Fruit fly (Drosophila melanogaster): ENCODE data around the gene CG15317.
A peak's percentile ranks its signal among the peaks of the same experiment; 100 is the strongest.

The CG15317 gene

DNA sequence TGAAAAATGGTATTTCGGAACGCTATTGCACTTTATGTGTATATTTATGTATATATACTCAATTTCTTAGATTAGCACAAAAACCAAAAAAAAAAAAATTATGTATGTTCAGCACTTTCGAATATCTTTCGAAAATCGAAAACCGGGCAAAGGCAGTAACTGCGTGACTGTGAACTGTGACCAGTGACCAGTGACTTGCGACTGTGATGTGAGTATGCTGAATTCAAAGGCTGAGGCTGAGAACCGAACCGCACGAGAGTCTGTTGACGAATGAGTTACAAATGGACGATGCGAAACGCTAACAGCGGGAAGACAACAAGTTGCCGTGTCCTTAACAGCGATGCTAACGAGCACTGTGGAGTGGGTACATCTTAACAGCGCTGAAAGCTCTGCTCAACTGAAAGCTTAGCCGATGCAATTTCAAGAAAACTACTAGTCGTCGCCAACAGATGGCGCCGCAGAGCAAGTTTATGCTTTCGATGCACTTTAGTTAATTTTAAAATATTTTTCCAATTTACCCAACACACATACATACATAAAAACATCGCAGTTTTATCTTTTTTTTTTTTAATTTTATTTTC lies 5.7 kb downstream of the CG15317 start, which contains the start of gene CG32700 (continued):
- TF ChIP-seq CG9797 (GFP tag; optimal IDR thresholded peaks at IDR 0.05) (no peak), wek (GFP tag; optimal IDR thresholded peaks at IDR 0.05) (no peak), pb (GFP tag; optimal IDR thresholded peaks at IDR 0.05) (no peak), CG3726 (GFP tag; IDR thresholded peaks at IDR 0.05) (no peak), CG6813 (GFP tag; optimal IDR thresholded peaks at IDR 0.05) (no peak), row (GFP tag; IDR thresholded peaks at IDR 0.05) (no peak), ssp (GFP tag; IDR thresholded peaks at IDR 0.05) (no peak), CG18011 (GFP tag; optimal IDR thresholded peaks at IDR 0.05) (no peak), CoRest (tag; optimal IDR thresholded peaks at IDR 0.05) (no peak), crp (GFP tag; optimal IDR thresholded peaks at IDR 0.05) (no peak), CG1024 (GFP tag; IDR thresholded peaks at IDR 0.05) (no peak), Rx (GFP tag; IDR thresholded peaks at IDR 0.05) (no peak), CG34422 (GFP tag; IDR thresholded peaks at IDR 0.05) (no peak), CG3995 (GFP tag; optimal IDR thresholded peaks at IDR 0.05) (peak; percentile 97), CHES-1-like (GFP tag; optimal IDR thresholded peaks at IDR 0.05) (no peak), Dp (GFP tag; optimal IDR thresholded peaks at IDR 0.05) (no peak), chinmo (GFP tag; IDR thresholded peaks at IDR 0.05; ENCODE audit: partially characterized antibody) (0 out of 4 replicates have a peak, but pooled peaks have one; percentile 50), repo (GFP tag; optimal IDR thresholded peaks at IDR 0.05) (no peak), dmrt99B (tag; optimal IDR thresholded peaks at IDR 0.05) (no peak), esg (GFP tag; conservative IDR thresholded peaks at IDR 0.05) (no peak), cas (GFP tag; IDR thresholded peaks at IDR 0.05) (no peak), CG33213 (GFP tag; optimal IDR thresholded peaks at IDR 0.05) (no peak), CG11085 (GFP tag; IDR thresholded peaks at IDR 0.05) (no peak), CG11695 (GFP tag; IDR thresholded peaks at IDR 0.05) (0 out of 3 replicates have a peak, but pooled peaks have one; percentile 24), chif (GFP tag; optimal IDR thresholded peaks at IDR 0.05) (no peak), CG9932 (GFP tag; IDR thresholded peaks at IDR 0.05) (no peak), jumu (GFP tag; optimal IDR thresholded peaks at IDR 0.05) (no peak), Fer1 (GFP tag; optimal IDR thresholded peaks at IDR 0.05) (peak; percentile 10), cg (GFP tag; optimal IDR thresholded peaks at IDR 0.05) (no peak), croc (GFP tag; conservative IDR thresholded peaks at IDR 0.05) (no peak), HLH54F (GFP tag; optimal IDR thresholded peaks at IDR 0.05) (no peak), trem (tag; optimal IDR thresholded peaks at IDR 0.05) (no peak), Hmr (GFP tag; optimal IDR thresholded peaks at IDR 0.05) (peak; percentile 13), CG11723 (GFP tag; optimal IDR thresholded peaks at IDR 0.05) (no peak), dpn (GFP tag; optimal IDR thresholded peaks at IDR 0.05) (no peak), CG4424 (GFP tag; optimal IDR thresholded peaks at IDR 0.05) (peak; percentile 8), CG2116 (GFP tag; optimal IDR thresholded peaks at IDR 0.05) (no peak), Mrtf (GFP tag; IDR thresholded peaks at IDR 0.05) (no peak), CG16813 (GFP tag; IDR thresholded peaks at IDR 0.05; ENCODE audit: partially characterized antibody) (no peak), unpg (GFP tag; optimal IDR thresholded peaks at IDR 0.05) (no peak), lilli (GFP tag; optimal IDR thresholded peaks at IDR 0.05) (no peak), sob (GFP tag; IDR thresholded peaks at IDR 0.05) (no peak), ttk (GFP tag; IDR thresholded peaks at IDR 0.05) (no peak), Hr51 (GFP tag; optimal IDR thresholded peaks at IDR 0.05) (no peak), p53 (GFP tag; optimal IDR thresholded peaks at IDR 0.05) (no peak), CTCF (GFP tag; optimal IDR thresholded peaks at IDR 0.05) (peak; percentile 92), NK7.1 (GFP tag; optimal IDR thresholded peaks at IDR 0.05) (no peak), zen2 (GFP tag; IDR thresholded peaks at IDR 0.05; ENCODE audit: partially characterized antibody) (no peak)

Data from whole organism, embryonic.